Worm (Caenorhabditis elegans): ENCODE results near the gene trpp-9.

trpp-9 gene

ce11 chrX:11522058-11522757, 41.5 kb upstream of the trpp-9 start, which contains the start of gene sdc-2 (continued):
- TF ChIP-seq dpl-1 (GFP tag; optimal IDR thresholded peaks at IDR 0.05), result peak; percentile 39
- peak; percentile 53; the same call in 1 of the 2 replicates for TF ChIP-seq ctbp-1 (GFP tag; IDR thresholded peaks at IDR 0.05)
- no peak for TF ChIP-seq pqm-1 (tag; optimal IDR thresholded peaks at IDR 0.05)
- TF ChIP-seq mes-2 (tag; optimal IDR thresholded peaks at IDR 0.05; ENCODE audit: poor library complexity, severe bottlenecking), result peak; percentile 88
- TF ChIP-seq ztf-7 (tag; optimal IDR thresholded peaks at IDR 0.05), result no peak
- no peak for TF ChIP-seq Y5F2A.4 (GFP tag; optimal IDR thresholded peaks at IDR 0.05)
- TF ChIP-seq mxl-2 (GFP tag; conservative IDR thresholded peaks at IDR 0.05), result no peak
- TF ChIP-seq nhr-42 (GFP tag; IDR thresholded peaks at IDR 0.05), result peak; percentile 85
- TF ChIP-seq hmg-1.1 (GFP tag; IDR thresholded peaks at IDR 0.05), result peak; percentile 90
- peak; percentile 87 for TF ChIP-seq duxl-1 (tag; optimal IDR thresholded peaks at IDR 0.05; ENCODE audit: poor library complexity)
- TF ChIP-seq zip-11 (GFP tag; IDR thresholded peaks at IDR 0.05), result no peak
- no peak for TF ChIP-seq Y48G9A.11 (GFP tag; IDR thresholded peaks at IDR 0.05)
- no peak for TF ChIP-seq ama-1 (optimal IDR thresholded peaks at IDR 0.05)
- no peak for TF ChIP-seq dmd-9 (GFP tag; IDR thresholded peaks at IDR 0.05)
- TF ChIP-seq Y75B8A.6 (GFP tag; IDR thresholded peaks at IDR 0.05), result no peak
- no peak for TF ChIP-seq skn-1 (tag; optimal IDR thresholded peaks at IDR 0.05)
- TF ChIP-seq daf-16 (GFP tag; optimal IDR thresholded peaks at IDR 0.05), result peak in 1 of 2 experiments; percentile 82
- TF ChIP-seq daf-16 (tag; optimal IDR thresholded peaks at IDR 0.05), result peak; percentile 87
- TF ChIP-seq F44E2.7 (GFP tag; IDR thresholded peaks at IDR 0.05), result no peak
- TF ChIP-seq F26F4.8 (GFP tag; conservative IDR thresholded peaks at IDR 0.05), result no peak
- no peak for TF ChIP-seq ZK546.5 (tag; optimal IDR thresholded peaks at IDR 0.05)
- no peak for TF ChIP-seq lin-39 (tag; optimal IDR thresholded peaks at IDR 0.05)
- TF ChIP-seq spr-1 (tag; optimal IDR thresholded peaks at IDR 0.05), result peak; percentile 70
- TF ChIP-seq zip-2 (tag; optimal IDR thresholded peaks at IDR 0.05), result peak; percentile 63
- TF ChIP-seq D1046.2 (GFP tag; IDR thresholded peaks at IDR 0.05), result no peak
- TF ChIP-seq lin-29 (GFP tag; IDR thresholded peaks at IDR 0.05), result no peak
- TF ChIP-seq unc-130 (GFP tag; optimal IDR thresholded peaks at IDR 0.05), result no peak
- TF ChIP-seq cey-2 (tag; optimal IDR thresholded peaks at IDR 0.05; ENCODE audit: borderline replicate concordance, insufficient read depth), result no peak
- no peak for TF ChIP-seq ztf-11 (tag; optimal IDR thresholded peaks at IDR 0.05)
- TF ChIP-seq ceh-20 (GFP tag; IDR thresholded peaks at IDR 0.05), result peak; percentile 66
- TF ChIP-seq nhr-10 (tag; optimal IDR thresholded peaks at IDR 0.05), result no peak
- TF ChIP-seq unc-62 (GFP tag; optimal IDR thresholded peaks at IDR 0.05 in 1 of 2), result peak in 1 of 2 experiments; percentile 98
- TF ChIP-seq unc-62 (tag; optimal IDR thresholded peaks at IDR 0.05), result no peak
- no peak for TF ChIP-seq tra-1 (GFP tag; IDR thresholded peaks at IDR 0.05)
- no peak for TF ChIP-seq daf-8 (GFP tag; IDR thresholded peaks at IDR 0.05)
- TF ChIP-seq ces-1 (GFP tag; optimal IDR thresholded peaks at IDR 0.05), result no peak
- TF ChIP-seq snpc-1.2 (GFP tag; IDR thresholded peaks at IDR 0.05), result no peak
- TF ChIP-seq set-16 (GFP tag; IDR thresholded peaks at IDR 0.05), result no peak
- TF ChIP-seq mdl-1 (tag; optimal IDR thresholded peaks at IDR 0.05), result peak in 1 of 2 experiments; percentile 49
- no peak for TF ChIP-seq lin-38 (GFP tag; IDR thresholded peaks at IDR 0.05)
- TF ChIP-seq aha-1 (tag), result peak; percentile 97
- TF ChIP-seq fos-1 (tag; optimal IDR thresholded peaks at IDR 0.05), result no peak
- peak; percentile 79 for TF ChIP-seq lin-13 (GFP tag; optimal IDR thresholded peaks at IDR 0.05)
- TF ChIP-seq lsy-2 (tag; optimal IDR thresholded peaks at IDR 0.05), result peak in 1 of 2 experiments; percentile 55
- TF ChIP-seq nhr-41 (GFP tag; IDR thresholded peaks at IDR 0.05), result no peak; the same call in 1 of the 2 replicates
- TF ChIP-seq mdt-29 (GFP tag; IDR thresholded peaks at IDR 0.05), result no peak
- TF ChIP-seq nhr-77 (tag; optimal IDR thresholded peaks at IDR 0.05), result peak; percentile 96
- no peak for TF ChIP-seq daf-19 (GFP tag; conservative IDR thresholded peaks at IDR 0.05)
- no peak for TF ChIP-seq nhr-25 (tag; optimal IDR thresholded peaks at IDR 0.05; ENCODE audit: borderline replicate concordance, insufficient read depth)
- TF ChIP-seq T26A8.4 (GFP tag; IDR thresholded peaks at IDR 0.05), result peak; percentile 78
- no peak for TF ChIP-seq Y105C5A.15 (GFP tag; IDR thresholded peaks at IDR 0.05)
